Worm (Caenorhabditis elegans) whole organism, midembryonic: Measurements from ENCODE around the gene F19C7.8.

Source experiments
- T22C8.4 ChIP-seq: fragments of 200-800 bp; sonication (Bioruptor generic); IDR thresholded peaks from 2 replicates; pipeline ENCODE4 v1.3.6; 2022; ENCODE audit warnings: missing genetic modification characterization, missing compliant biosample characterization
- klf-2 ChIP-seq: fragments of 200-800 bp; sonication (Bioruptor generic); conservative IDR thresholded peaks from 2 replicates; pipeline ENCODE4 v1.3.6; 2022; ENCODE audit warnings: missing genetic modification reagents, missing genetic modification characterization, missing compliant biosample characterization

DNA sequence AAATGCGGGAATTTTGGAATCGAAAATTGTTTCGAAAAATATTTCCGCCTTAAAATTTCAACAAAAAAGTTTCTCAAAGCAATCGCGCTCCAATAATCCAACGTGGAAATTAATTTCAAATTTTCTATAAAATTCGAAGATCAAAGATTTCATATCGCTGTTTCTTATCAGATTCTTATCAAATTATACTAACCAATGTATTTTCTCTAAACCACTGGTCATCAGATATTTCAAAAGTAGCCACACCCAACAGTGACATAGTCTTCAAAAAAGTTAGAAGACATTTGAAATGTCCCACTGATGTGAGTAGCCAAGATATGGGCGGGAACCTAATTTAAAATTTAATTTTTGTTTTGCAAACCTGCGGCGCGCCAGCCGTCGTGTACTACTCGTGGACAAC, 50.4 kb downstream of the F19C7.8 start:
- TF ChIP-seq klf-2 (no peak), T22C8.4 (GFP tag; lab: Robert Waterston, UW) (no peak)
